Worm (Caenorhabditis elegans): Measurements from ENCODE around the gene smrc-1.

DNA sequence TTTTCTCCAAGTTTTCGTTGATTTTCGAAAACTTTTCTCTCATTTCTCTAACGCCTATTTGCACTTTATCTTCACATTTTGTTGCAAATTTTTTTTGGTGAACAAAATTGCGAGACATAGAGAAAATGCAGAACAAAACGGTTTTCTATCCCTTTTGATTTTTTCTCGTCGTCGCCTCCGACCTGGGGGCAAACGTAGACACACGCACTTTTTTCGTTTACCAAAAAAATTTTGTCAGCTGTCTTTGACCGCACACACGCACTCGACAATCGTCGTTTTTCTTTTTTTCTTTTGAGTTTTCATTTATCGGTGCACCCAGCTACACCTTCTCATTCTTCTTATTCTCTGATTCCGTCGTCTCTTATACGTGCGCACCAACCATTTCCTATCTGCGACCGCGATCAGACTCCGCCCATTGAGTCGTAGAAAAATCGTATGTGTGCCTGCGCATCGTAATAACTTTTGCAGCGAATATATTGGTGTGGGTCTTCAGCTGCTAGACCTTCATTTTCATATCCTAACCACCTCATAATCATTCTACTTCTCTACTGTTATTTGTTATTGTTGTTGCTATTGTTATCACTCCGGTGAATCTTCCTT is 28.3 kb upstream of the smrc-1 start:
- TF ChIP-seq syd-9 (tag; optimal IDR thresholded peaks at IDR 0.05): no peak
- TF ChIP-seq fkh-10 (GFP tag; optimal IDR thresholded peaks at IDR 0.05): no peak
- TF ChIP-seq K02D7.2 (tag; optimal IDR thresholded peaks at IDR 0.05): no peak
- TF ChIP-seq tbx-2 (tag; optimal IDR thresholded peaks at IDR 0.05): peak; percentile 5
- TF ChIP-seq ceh-22 (tag; optimal IDR thresholded peaks at IDR 0.05): no peak
- TF ChIP-seq nhr-232 (tag; optimal IDR thresholded peaks at IDR 0.05): no peak
- no peak for TF ChIP-seq F13H6.1 (tag; optimal IDR thresholded peaks at IDR 0.05)
- TF ChIP-seq dve-1 (tag; optimal IDR thresholded peaks at IDR 0.05): no peak

Data from whole organism, late embryonic.